Worm (Caenorhabditis elegans) whole organism, L2 larva: Measurements from ENCODE around the gene T09F3.5.

Experiments used
- C34F6.9 ChIP-seq: fragments of 150-350 bp; optimal IDR thresholded peaks from 2 replicates; lab custom pipeline; 2014; ENCODE audit warnings: missing biosample characterization, missing genetic modification characterization
- F13H6.1 ChIP-seq: sonication (generic microtip); optimal IDR thresholded peaks from 2 replicates; lab custom pipeline; 2016; ENCODE audit warnings: missing genetic modification characterization, missing compliant biosample characterization
- R02D3.7 ChIP-seq: fragments of 150-350 bp; optimal IDR thresholded peaks from 2 replicates; lab custom pipeline; 2014; ENCODE audit warnings: missing biosample characterization, missing genetic modification characterization
- Y55F3AM.14 ChIP-seq: fragments of 200-800 bp; sonication (Bioruptor generic); optimal IDR thresholded peaks from 2 replicates; lab custom pipeline; 2018; ENCODE audit warnings: mild to moderate bottlenecking, missing genetic modification characterization, missing compliant biosample characterization
- ZK546.5 ChIP-seq: sonication (generic microtip); optimal IDR thresholded peaks from 2 replicates; lab custom pipeline; 2017; ENCODE audit warnings: missing biosample characterization, missing genetic modification characterization
- alr-1 ChIP-seq: fragments of 150-350 bp; optimal IDR thresholded peaks from 2 replicates; lab custom pipeline; 2014; ENCODE audit warnings: missing biosample characterization, missing genetic modification characterization
- aly-2 ChIP-seq: fragments of 150-350 bp; optimal IDR thresholded peaks from 2 replicates; lab custom pipeline; 2014; ENCODE audit warnings: missing biosample characterization, missing genetic modification characterization
- ama-1 ChIP-seq: fragments of 150-350 bp; optimal IDR thresholded peaks from 2 replicates; lab custom pipeline; 2018; ENCODE audit warnings: inconsistent platforms
- blmp-1 ChIP-seq: sonication (generic microtip); optimal IDR thresholded peaks from 2 replicates; lab custom pipeline; 2017; ENCODE audit warnings: missing genetic modification characterization, mild to moderate bottlenecking, missing compliant biosample characterization, antibody characterized with exemption, moderate library complexity; ENCODE audit not compliant: insufficient read depth
- ceh-16 ChIP-seq: fragments of 150-350 bp; optimal IDR thresholded peaks from 2 replicates; lab custom pipeline; 2014; ENCODE audit warnings: missing biosample characterization, missing genetic modification characterization
- ceh-82 ChIP-seq: fragments of 150-350 bp; optimal IDR thresholded peaks from 2 replicates; lab custom pipeline; 2014; ENCODE audit warnings: missing biosample characterization, missing genetic modification characterization
- crh-2 ChIP-seq: sonication (generic microtip); optimal IDR thresholded peaks from 2 replicates; lab custom pipeline; 2017; ENCODE audit warnings: missing biosample characterization, missing genetic modification characterization
- dmd-4 ChIP-seq: sonication (generic microtip); optimal IDR thresholded peaks from 2 replicates; lab custom pipeline; 2017; ENCODE audit warnings: missing biosample characterization, missing genetic modification characterization
- egl-27 ChIP-seq: sonication (generic microtip); optimal IDR thresholded peaks from 3 replicates; lab custom pipeline; 2017; ENCODE audit warnings: missing biosample characterization, missing genetic modification reagents, missing genetic modification characterization
- elt-1 ChIP-seq: fragments of 150-350 bp; optimal IDR thresholded peaks from 2 replicates; lab custom pipeline; 2014; ENCODE audit warnings: missing biosample characterization, missing genetic modification characterization
- elt-3 ChIP-seq: sonication (generic microtip); optimal IDR thresholded peaks from 2 replicates; lab custom pipeline; 2017; ENCODE audit warnings: missing biosample characterization, missing genetic modification characterization
- fos-1 ChIP-seq: fragments of 150-350 bp; optimal IDR thresholded peaks from 2 replicates; lab custom pipeline; 2014; ENCODE audit warnings: missing biosample characterization, missing genetic modification characterization
- gmeb-1 ChIP-seq: fragments of 150-350 bp; optimal IDR thresholded peaks from 2 replicates; lab custom pipeline; 2014; ENCODE audit warnings: missing biosample characterization, missing genetic modification characterization
- lin-11 ChIP-seq: fragments of 150-350 bp; sonication (generic microtip); optimal IDR thresholded peaks from 2 replicates; lab custom pipeline; 2014; ENCODE audit warnings: missing biosample characterization, missing genetic modification characterization, inconsistent platforms, mixed read lengths
- lin-13 ChIP-seq: fragments of 150-350 bp; optimal IDR thresholded peaks from 2 replicates; lab custom pipeline; 2014; ENCODE audit warnings: missing biosample characterization, missing genetic modification reagents, missing genetic modification characterization
- lin-39 ChIP-seq: fragments of 150-350 bp; optimal IDR thresholded peaks from 2 replicates; lab custom pipeline; 2014; ENCODE audit warnings: missing biosample characterization, missing genetic modification reagents, missing genetic modification characterization
- lsy-2 ChIP-seq, 2 experiments: fragments of 150-350 bp in 1 of 2; sonication (generic microtip) in 1 of 2; optimal IDR thresholded peaks; 2 replicates each; lab custom pipeline; 2014 to 2017; ENCODE audit warnings: missing biosample characterization in 2 of 2, missing genetic modification characterization in 2 of 2
- mab-5 ChIP-seq: fragments of 150-350 bp; optimal IDR thresholded peaks from 2 replicates; lab custom pipeline; 2014; ENCODE audit warnings: missing biosample characterization, missing genetic modification characterization
- mbf-1 ChIP-seq: sonication (generic microtip); optimal IDR thresholded peaks from 2 replicates; lab custom pipeline; 2017; ENCODE audit warnings: missing biosample characterization, missing genetic modification characterization
- mdl-1 ChIP-seq, 2 experiments: fragments of 150-350 bp in 1 of 2; sonication (generic microtip) in 1 of 2; optimal IDR thresholded peaks; 2 replicates each; lab custom pipeline; 2017; ENCODE audit warnings: missing biosample characterization in 2 of 2, missing genetic modification characterization in 2 of 2
- nhr-10 ChIP-seq: sonication (generic microtip); optimal IDR thresholded peaks from 2 replicates; lab custom pipeline; 2017; ENCODE audit warnings: missing biosample characterization, missing genetic modification characterization
- nhr-11 ChIP-seq: fragments of 150-350 bp; optimal IDR thresholded peaks from 2 replicates; lab custom pipeline; 2014; ENCODE audit warnings: missing biosample characterization, missing genetic modification characterization
- nhr-12 ChIP-seq: fragments of 150-350 bp; optimal IDR thresholded peaks from 2 replicates; lab custom pipeline; 2014; ENCODE audit warnings: missing biosample characterization, missing genetic modification characterization
- nhr-129 ChIP-seq: fragments of 150-350 bp; optimal IDR thresholded peaks from 2 replicates; lab custom pipeline; 2014; ENCODE audit warnings: missing biosample characterization, missing genetic modification characterization
- nhr-21 ChIP-seq: fragments of 150-350 bp; optimal IDR thresholded peaks from 2 replicates; lab custom pipeline; 2014; ENCODE audit warnings: missing biosample characterization, missing genetic modification characterization
- nhr-23 ChIP-seq: fragments of 150-350 bp; optimal IDR thresholded peaks from 2 replicates; lab custom pipeline; 2014; ENCODE audit warnings: missing biosample characterization, missing genetic modification reagents, missing genetic modification characterization
- nhr-237 ChIP-seq: fragments of 150-350 bp; optimal IDR thresholded peaks from 2 replicates; lab custom pipeline; 2014; ENCODE audit warnings: missing biosample characterization, missing genetic modification characterization
- nhr-25 ChIP-seq: fragments of 150-350 bp; sonication (generic microtip); optimal IDR thresholded peaks from 3 replicates; lab custom pipeline; 2014; ENCODE audit warnings: missing biosample characterization, missing genetic modification characterization
- nhr-6 ChIP-seq: fragments of 150-350 bp; optimal IDR thresholded peaks from 2 replicates; lab custom pipeline; 2014; ENCODE audit warnings: missing biosample characterization, missing genetic modification characterization
- nhr-77 ChIP-seq: fragments of 150-350 bp; optimal IDR thresholded peaks from 2 replicates; lab custom pipeline; 2014; ENCODE audit warnings: missing biosample characterization, missing genetic modification characterization
- peb-1 ChIP-seq: fragments of 150-350 bp; optimal IDR thresholded peaks from 2 replicates; lab custom pipeline; 2014; ENCODE audit warnings: missing biosample characterization, missing genetic modification characterization
- sem-4 ChIP-seq: fragments of 150-350 bp; optimal IDR thresholded peaks from 2 replicates; lab custom pipeline; 2014; ENCODE audit warnings: missing biosample characterization, missing genetic modification reagents, missing genetic modification characterization
- skn-1 ChIP-seq: sonication (generic microtip); optimal IDR thresholded peaks from 2 replicates; lab custom pipeline; 2017; ENCODE audit warnings: missing biosample characterization, missing genetic modification characterization
- sma-3 ChIP-seq: sonication (generic microtip); optimal IDR thresholded peaks from 2 replicates; lab custom pipeline; 2016; ENCODE audit warnings: missing genetic modification reagents, missing genetic modification characterization, missing compliant biosample characterization
- sma-9 ChIP-seq, 2 experiments: fragments of 150-350 bp in 1 of 2; sonication (generic microtip) in 1 of 2; optimal IDR thresholded peaks; 2 replicates each; lab custom pipeline; 2014 to 2016; ENCODE audit warnings: missing genetic modification characterization in 2 of 2, mild to moderate bottlenecking in 1 of 2, missing biosample characterization in 1 of 2, missing compliant biosample characterization in 1 of 2, missing genetic modification reagents in 1 of 2, moderate library complexity in 1 of 2
- snpc-4 ChIP-seq: fragments of 150-350 bp; optimal IDR thresholded peaks from 2 replicates; lab custom pipeline; 2014; ENCODE audit warnings: missing biosample characterization, missing genetic modification characterization
- unc-39 ChIP-seq: fragments of 150-350 bp; optimal IDR thresholded peaks from 2 replicates; lab custom pipeline; 2014; ENCODE audit warnings: missing biosample characterization, missing genetic modification characterization
- unc-55 ChIP-seq: fragments of 150-350 bp; sonication (generic microtip); optimal IDR thresholded peaks from 3 replicates; lab custom pipeline; 2014; ENCODE audit warnings: missing biosample characterization, missing genetic modification reagents, missing genetic modification characterization
- unc-62 ChIP-seq: fragments of 150-350 bp; optimal IDR thresholded peaks from 2 replicates; lab custom pipeline; 2014; ENCODE audit warnings: missing biosample characterization, missing genetic modification reagents, missing genetic modification characterization
- zag-1 ChIP-seq: fragments of 150-350 bp; optimal IDR thresholded peaks from 2 replicates; lab custom pipeline; 2014; ENCODE audit warnings: missing biosample characterization, missing genetic modification characterization
- ztf-1 ChIP-seq: fragments of 200-800 bp; sonication (Bioruptor generic); conservative IDR thresholded peaks from 2 replicates; pipeline ENCODE4 v1.3.6; 2022; ENCODE audit warnings: missing genetic modification characterization, missing compliant biosample characterization
- ztf-11 ChIP-seq: sonication (generic microtip); optimal IDR thresholded peaks from 2 replicates; lab custom pipeline; 2017; ENCODE audit warnings: missing biosample characterization, missing genetic modification characterization
- ztf-4 ChIP-seq: fragments of 150-350 bp; optimal IDR thresholded peaks from 2 replicates; lab custom pipeline; 2014; ENCODE audit warnings: missing biosample characterization, missing genetic modification characterization

The T09F3.5 gene

ce11 chrII:10389038-10389437 lies 7.6 kb upstream of the T09F3.5 start:
- TF ChIP-seq nhr-11 (tag; lab: Kevin White, UChicago) (no peak), dmd-4 (no peak), fos-1 (tag; lab: Kevin White, UChicago) (peak; percentile 71), sma-3 (GFP tag; lab: Kevin White, UChicago) (peak; percentile 90), nhr-237 (tag; lab: Kevin White, UChicago) (no peak), unc-62 (GFP tag; lab: Kevin White, UChicago) (no peak), elt-1 (tag; lab: Kevin White, UChicago) (no peak), aly-2 (tag; lab: Kevin White, UChicago) (no peak), nhr-10 (tag; lab: Kevin White, UChicago) (no peak), mab-5 (tag; lab: Kevin White, UChicago) (no peak), ama-1 (peak; percentile 61), ztf-11 (tag; lab: Kevin White, UChicago) (no peak), peb-1 (tag; lab: Kevin White, UChicago) (no peak), unc-39 (no peak), ceh-82 (tag; lab: Kevin White, UChicago) (no peak), lsy-2 (tag; optimal IDR thresholded peaks at IDR 0.05; lab: Kevin White, UChicago) (peak in 1 of 2 experiments; percentile 65), sma-9 (GFP tag; optimal IDR thresholded peaks at IDR 0.05; lab: Kevin White, UChicago) (peak; percentile 89), sma-9 (tag; optimal IDR thresholded peaks at IDR 0.05; lab: Kevin White, UChicago) (no peak), blmp-1 (tag; lab: Kevin White, UChicago) (peak; percentile 86), mdl-1 (tag; optimal IDR thresholded peaks at IDR 0.05; lab: Kevin White, UChicago) (peak; percentile 55 to 58), elt-3 (tag; lab: Kevin White, UChicago) (no peak), nhr-21 (peak; percentile 86), gmeb-1 (tag; lab: Kevin White, UChicago) (peak; percentile 56), alr-1 (tag; lab: Kevin White, UChicago) (no peak), ceh-16 (no peak), nhr-129 (peak; percentile 63), lin-11 (no peak), nhr-6 (tag; lab: Kevin White, UChicago) (peak; percentile 67), zag-1 (tag; lab: Kevin White, UChicago) (no peak), skn-1 (no peak), ztf-4 (tag; lab: Kevin White, UChicago) (no peak), F13H6.1 (peak; percentile 79), crh-2 (tag; lab: Kevin White, UChicago) (peak; percentile 74), ztf-1 (GFP tag; lab: Robert Waterston, UW) (no peak), nhr-12 (tag; lab: Kevin White, UChicago) (no peak), ZK546.5 (tag; lab: Kevin White, UChicago) (no peak), nhr-23 (tag; lab: Kevin White, UChicago) (no peak), lin-13 (GFP tag; lab: Kevin White, UChicago) (peak; percentile 52), nhr-77 (no peak), R02D3.7 (no peak), egl-27 (tag; lab: Kevin White, UChicago) (no peak), lin-39 (no peak), snpc-4 (tag; lab: Kevin White, UChicago) (peak; percentile 17), mbf-1 (tag; lab: Kevin White, UChicago) (no peak), C34F6.9 (tag; lab: Kevin White, UChicago) (peak; percentile 39), Y55F3AM.14 (peak; percentile 34), unc-55 (GFP tag; lab: Kevin White, UChicago) (no peak), sem-4 (tag; lab: Kevin White, UChicago) (peak; percentile 39), nhr-25 (tag; lab: Kevin White, UChicago) (peak; percentile 83)
